Fruit fly (Drosophila melanogaster) whole organism, pupa: ENCODE results near the gene rtp.

ENCODE experiments used
- CG10348 ChIP-seq: fragments of 200-800 bp; sonication (Bioruptor generic); IDR thresholded peaks from 2 replicates; pipeline ENCODE4 v1.3.6; 2022; ENCODE audit warnings: missing biosample characterization, missing genetic modification characterization
- CG12605 ChIP-seq: fragments of 200-800 bp; sonication (Bioruptor generic); IDR thresholded peaks from 2 replicates; pipeline ENCODE4 v1.3.6; 2022; ENCODE audit warnings: missing biosample characterization, missing genetic modification characterization
- CG13204 ChIP-seq: fragments of 200-800 bp; sonication (Bioruptor generic); optimal IDR thresholded peaks from 2 replicates; lab custom pipeline; 2018; ENCODE audit warnings: missing biosample characterization, mild to moderate bottlenecking, missing genetic modification characterization, moderate library complexity
- CG14655 ChIP-seq: fragments of 200-800 bp; sonication (Bioruptor generic); optimal IDR thresholded peaks from 3 replicates; lab custom pipeline; 2017; ENCODE audit warnings: mild to moderate bottlenecking, missing biosample characterization, missing genetic modification reagents, missing genetic modification characterization
- CG15710 ChIP-seq: fragments of 200-800 bp; sonication (Bioruptor generic); optimal IDR thresholded peaks from 2 replicates; lab custom pipeline; 2018; ENCODE audit warnings: missing biosample characterization, mild to moderate bottlenecking, missing genetic modification characterization, moderate library complexity
- CG17806 ChIP-seq: fragments of 200-800 bp; sonication (Bioruptor generic); optimal IDR thresholded peaks from 2 replicates; lab custom pipeline; 2018; ENCODE audit warnings: missing biosample characterization, mild to moderate bottlenecking, missing genetic modification characterization, moderate library complexity
- CG32121 ChIP-seq: fragments of 200-800 bp; sonication (Bioruptor generic); IDR thresholded peaks from 2 replicates; pipeline ENCODE4 v1.3.6; 2022; ENCODE audit warnings: missing biosample characterization, missing genetic modification characterization
- CG34367 ChIP-seq: fragments of 200-800 bp; sonication (Bioruptor generic); optimal IDR thresholded peaks from 2 replicates; lab custom pipeline; 2018; ENCODE audit warnings: missing biosample characterization, mild to moderate bottlenecking, missing genetic modification characterization
- CG4496 ChIP-seq: fragments of 200-800 bp; sonication (Bioruptor generic); IDR thresholded peaks from 3 replicates; pipeline ENCODE4 v1.3.6; 2022; ENCODE audit warnings: missing biosample characterization, missing genetic modification characterization
- CG8159 ChIP-seq: fragments of 200-800 bp; sonication (Bioruptor generic); optimal IDR thresholded peaks from 3 replicates; lab custom pipeline; 2018; ENCODE audit warnings: missing biosample characterization, mild to moderate bottlenecking, missing genetic modification characterization, moderate library complexity
- CG8301 ChIP-seq: fragments of 200-800 bp; sonication (Bioruptor generic); optimal IDR thresholded peaks from 2 replicates; lab custom pipeline; 2018; ENCODE audit warnings: missing biosample characterization, mild to moderate bottlenecking, missing genetic modification characterization
- CG9948 ChIP-seq: fragments of 200-800 bp; sonication (Bioruptor generic); optimal IDR thresholded peaks from 2 replicates; lab custom pipeline; 2018; ENCODE audit warnings: missing biosample characterization, mild to moderate bottlenecking, missing genetic modification characterization, moderate library complexity
- D1 ChIP-seq: fragments of 200-800 bp; sonication (Bioruptor generic); optimal IDR thresholded peaks from 2 replicates; lab custom pipeline; 2018; ENCODE audit warnings: missing biosample characterization, mild to moderate bottlenecking, missing genetic modification characterization, moderate library complexity
- EcR ChIP-seq: fragments of 200-800 bp; sonication (Bioruptor generic); optimal IDR thresholded peaks from 3 replicates; lab custom pipeline; 2019; ENCODE audit warnings: missing biosample characterization, missing genetic modification characterization, mild to moderate bottlenecking, moderate library complexity, missing genetic modification reagents
- Ets98B ChIP-seq: fragments of 200-800 bp; sonication (Bioruptor generic); IDR thresholded peaks from 2 replicates; pipeline ENCODE4 v1.3.6; 2022; ENCODE audit warnings: missing biosample characterization, missing genetic modification characterization
- Pif1A ChIP-seq: fragments of 200-800 bp; sonication (Bioruptor generic); optimal IDR thresholded peaks from 3 replicates; lab custom pipeline; 2016; ENCODE audit warnings: missing biosample characterization, missing genetic modification characterization
- Pif1B ChIP-seq: fragments of 200-800 bp; sonication (Bioruptor generic); optimal IDR thresholded peaks from 3 replicates; lab custom pipeline; 2016; ENCODE audit warnings: missing biosample characterization, missing genetic modification characterization
- Snoo ChIP-seq: fragments of 200-800 bp; sonication (Bioruptor generic); optimal IDR thresholded peaks from 3 replicates; lab custom pipeline; 2017; ENCODE audit warnings: missing biosample characterization, mild to moderate bottlenecking, missing genetic modification characterization, inconsistent platforms
- fd96Ca ChIP-seq: fragments of 200-800 bp; sonication (Bioruptor generic); IDR thresholded peaks from 3 replicates; pipeline ENCODE4 v1.3.6; 2022; ENCODE audit warnings: missing biosample characterization, missing genetic modification characterization
- gl ChIP-seq: fragments of 200-800 bp; sonication (Bioruptor generic); optimal IDR thresholded peaks from 2 replicates; lab custom pipeline; 2018; ENCODE audit warnings: missing biosample characterization, mild to moderate bottlenecking, missing genetic modification characterization
- rn ChIP-seq: fragments of 200-800 bp; sonication (Bioruptor generic); IDR thresholded peaks from 2 replicates; pipeline ENCODE4 v1.3.6; 2022; ENCODE audit warnings: missing biosample characterization, missing genetic modification characterization

rtp gene

DNA sequence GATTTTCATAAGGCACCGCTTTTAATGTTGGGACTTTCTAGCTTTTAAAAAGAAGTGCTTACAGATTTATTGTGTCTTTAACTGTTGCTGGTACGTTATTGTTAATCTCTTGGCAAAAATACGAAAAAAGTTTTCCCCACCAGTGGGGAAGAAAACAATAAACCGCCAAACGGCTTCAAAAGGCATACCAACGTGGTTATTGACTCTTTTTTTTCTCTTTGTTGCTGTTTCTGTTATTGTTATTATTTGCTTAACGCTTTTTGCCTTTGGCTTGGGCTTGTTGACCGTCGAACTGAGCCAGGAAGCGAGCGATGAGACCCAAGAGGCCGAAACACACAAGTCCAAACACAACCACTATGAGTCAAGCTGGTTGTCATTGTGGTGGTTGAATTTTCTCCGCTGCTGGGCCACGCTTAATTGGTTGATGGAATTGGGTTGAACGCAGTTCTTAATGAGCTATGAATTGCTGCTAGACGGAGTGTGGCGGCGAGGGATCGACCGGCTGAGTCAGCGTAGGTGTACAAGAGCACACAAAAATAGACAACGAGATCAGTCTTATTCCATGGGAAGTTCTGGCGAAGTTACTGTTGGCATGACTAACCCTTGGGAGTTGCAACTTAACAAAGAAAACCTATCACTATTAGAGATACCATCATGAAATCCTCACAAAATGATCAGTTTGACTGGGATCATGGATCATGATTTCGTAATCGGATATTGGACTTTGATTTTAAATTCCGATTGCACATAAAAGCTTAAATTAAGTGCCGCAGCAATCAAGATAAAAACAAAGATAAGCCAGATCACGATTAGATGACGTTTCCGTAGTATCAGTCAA lies 29.6 kb downstream of the rtp start:
- TF ChIP-seq EcR (GFP tag; lab: Kevin White, UChicago) (peak; percentile 11), CG17806 (no peak)

DNA sequence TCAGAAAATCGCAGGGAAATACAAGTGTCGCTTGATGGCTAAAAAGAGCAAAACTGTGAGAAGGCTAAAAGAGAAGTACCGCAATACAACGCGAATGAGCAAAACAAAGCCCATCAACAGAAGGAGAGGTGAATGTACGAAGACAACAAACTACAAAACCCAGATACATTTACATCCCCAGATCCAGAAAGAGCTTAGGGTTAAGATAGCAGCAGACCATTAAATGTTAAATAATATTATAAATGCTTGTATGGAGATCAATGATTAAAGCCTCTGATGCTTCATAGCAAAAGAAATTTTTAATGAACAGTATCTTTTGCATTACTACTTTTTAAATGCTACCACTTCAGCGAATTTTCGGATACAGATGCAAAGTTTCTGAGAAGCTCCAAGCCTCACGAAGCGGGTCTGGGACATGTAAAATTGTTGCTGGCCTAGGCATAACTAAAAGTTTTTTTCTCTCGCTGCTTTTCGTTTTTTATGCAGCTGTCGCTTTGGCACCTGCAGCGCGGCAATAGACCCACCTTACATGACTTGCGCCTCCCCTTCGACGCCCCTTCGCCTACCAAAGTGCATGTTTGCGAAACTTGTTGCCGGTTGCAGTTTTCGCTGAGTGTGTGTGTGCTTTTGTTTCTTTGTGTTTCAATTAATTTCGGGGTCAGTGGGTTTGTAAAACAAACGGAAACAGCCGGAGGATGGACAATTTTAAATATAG lies 31.6 kb downstream of the rtp start:
- TF ChIP-seq CG32121 (GFP tag; lab: Robert Waterston, UW) (peak; percentile 25; the same call in 1 of the 2 replicates), CG4496 (GFP tag; lab: Robert Waterston, UW) (peak; percentile 55; the same call in 2 of the 3 replicates), EcR (GFP tag; lab: Kevin White, UChicago) (peak; percentile 83), Ets98B (GFP tag; lab: Robert Waterston, UW) (peak; percentile 36; the same call in 1 of the 2 replicates), CG10348 (GFP tag; lab: Robert Waterston, UW) (no peak), gl (tag; lab: Kevin White, UChicago) (no peak)

DNA sequence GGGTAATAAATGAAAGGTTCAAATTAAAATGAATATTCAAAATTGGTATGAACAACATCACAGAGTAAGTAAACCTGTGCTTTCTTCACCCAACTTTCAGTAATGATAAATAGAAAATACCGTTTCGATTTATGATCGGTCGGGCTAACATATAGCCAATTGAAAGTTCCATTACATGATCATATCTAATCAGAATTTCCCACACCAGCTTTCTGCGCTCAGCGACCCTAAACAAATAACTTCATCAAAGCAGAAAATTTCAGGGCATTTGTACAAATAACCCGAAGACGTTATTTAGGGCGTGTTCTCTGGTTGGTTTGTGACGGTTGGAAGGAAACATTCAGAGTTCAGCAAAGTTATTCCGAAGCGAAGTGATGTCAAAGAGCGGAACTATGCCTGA lies 33.3 kb downstream of the rtp start:
- TF ChIP-seq CG12605 (GFP tag; lab: Robert Waterston, UW) (no peak), gl (tag; lab: Kevin White, UChicago) (no peak), rn (GFP tag; lab: Robert Waterston, UW) (no peak)

DNA sequence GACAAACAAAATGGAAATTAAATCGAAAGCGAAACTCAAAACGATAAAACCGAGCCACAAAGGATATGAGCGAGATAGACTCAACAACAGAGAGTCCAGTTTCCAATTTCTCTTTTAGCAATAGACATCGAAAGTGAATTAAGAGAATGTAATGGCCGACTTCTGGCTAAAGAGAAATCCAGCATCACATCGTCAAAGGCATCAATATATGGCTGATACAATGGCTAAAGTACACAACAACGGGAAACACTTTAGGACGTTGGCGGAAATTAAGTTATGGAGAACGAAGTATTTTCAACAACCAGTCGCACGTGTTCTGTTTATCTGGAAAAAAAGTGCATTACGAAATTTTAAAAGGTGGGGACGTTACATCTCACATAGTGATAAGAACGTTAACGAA lies 37.5 kb downstream of the rtp start:
- TF ChIP-seq CG17806 (no peak), CG34367 (tag; lab: Kevin White, UChicago) (no peak), CG13204 (GFP tag; lab: Kevin White, UChicago) (no peak), CG32121 (GFP tag; lab: Robert Waterston, UW) (no peak), CG10348 (GFP tag; lab: Robert Waterston, UW) (no peak), fd96Ca (no peak), CG8301 (tag; lab: Kevin White, UChicago) (no peak), Snoo (no peak), CG9948 (tag; lab: Kevin White, UChicago) (no peak), Pif1B (GFP tag; lab: Kevin White, UChicago) (no peak), rn (GFP tag; lab: Robert Waterston, UW) (no peak), CG14655 (no peak), CG4496 (GFP tag; lab: Robert Waterston, UW) (no peak), EcR (GFP tag; lab: Kevin White, UChicago) (no peak), Ets98B (GFP tag; lab: Robert Waterston, UW) (no peak), CG8159 (tag; lab: Kevin White, UChicago) (no peak), Pif1A (GFP tag; lab: Kevin White, UChicago) (no peak), D1 (tag; lab: Kevin White, UChicago) (no peak), CG12605 (GFP tag; lab: Robert Waterston, UW) (no peak)

DNA sequence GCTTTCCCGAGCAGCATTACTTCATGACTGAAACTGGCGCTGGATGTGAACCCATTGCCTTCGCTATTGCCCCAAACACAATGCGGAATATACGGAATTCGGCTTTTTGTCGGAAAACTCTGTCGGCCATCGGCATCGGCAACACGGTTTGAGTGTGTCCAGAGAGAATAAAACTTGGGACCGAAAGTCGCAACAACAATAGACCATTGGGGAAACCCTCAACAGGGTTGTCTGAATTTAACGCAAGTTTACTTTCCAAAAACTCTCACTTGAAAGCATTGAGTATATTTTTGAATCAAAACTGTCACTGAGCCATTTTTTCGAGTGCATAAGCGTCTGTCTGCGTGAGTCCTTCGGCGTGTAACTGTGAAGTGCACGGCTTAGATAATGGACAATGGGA lies 38.8 kb downstream of the rtp start:
- TF ChIP-seq CG32121 (GFP tag; lab: Robert Waterston, UW) (peak; percentile 27; the same call in 1 of the 2 replicates), CG8159 (tag; lab: Kevin White, UChicago) (no peak), Ets98B (GFP tag; lab: Robert Waterston, UW) (no peak), CG10348 (GFP tag; lab: Robert Waterston, UW) (no peak), gl (tag; lab: Kevin White, UChicago) (no peak), CG17806 (peak; percentile 23), EcR (GFP tag; lab: Kevin White, UChicago) (no peak), rn (GFP tag; lab: Robert Waterston, UW) (no peak), D1 (tag; lab: Kevin White, UChicago) (no peak), Pif1A (GFP tag; lab: Kevin White, UChicago) (peak; percentile 59), CG8301 (tag; lab: Kevin White, UChicago) (peak; percentile 21), CG34367 (tag; lab: Kevin White, UChicago) (no peak), Snoo (peak; percentile 4), CG14655 (no peak), Pif1B (GFP tag; lab: Kevin White, UChicago) (no peak), CG12605 (GFP tag; lab: Robert Waterston, UW) (peak; percentile 53), CG13204 (GFP tag; lab: Kevin White, UChicago) (no peak), CG4496 (GFP tag; lab: Robert Waterston, UW) (peak; percentile 63; the same call in 1 of the 3 replicates), fd96Ca (no peak; the same call in 1 of the 3 replicates), CG15710 (tag; lab: Kevin White, UChicago) (peak; percentile 31), CG9948 (tag; lab: Kevin White, UChicago) (no peak)
- TF ChIP-seq, all 21 proteins: peak for 8

DNA sequence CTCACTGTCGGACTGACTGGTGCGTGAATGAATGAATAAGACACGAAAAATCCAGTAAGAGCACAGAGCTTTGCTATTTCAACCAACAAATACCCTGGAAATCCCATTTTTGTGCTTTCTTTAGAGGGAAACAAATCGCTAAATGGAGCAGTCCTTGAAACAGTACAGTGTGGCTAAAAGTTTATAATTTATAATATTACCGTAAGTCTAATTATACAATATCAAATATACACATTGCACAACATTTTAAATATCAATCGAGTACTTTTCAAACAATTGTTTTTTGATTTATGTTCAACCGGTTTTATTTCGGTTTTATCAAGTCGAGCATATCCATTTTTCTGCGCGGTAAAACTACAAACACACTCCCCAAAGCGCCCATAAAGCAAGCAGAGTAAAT lies 43.8 kb downstream of the rtp start:
- peak; percentile 7 for TF ChIP-seq CG14655
- no peak for TF ChIP-seq CG13204 (GFP tag; lab: Kevin White, UChicago)
- peak; percentile 8 for TF ChIP-seq Pif1A (GFP tag; lab: Kevin White, UChicago)
- TF ChIP-seq Snoo: no peak
- TF ChIP-seq CG8159 (tag; lab: Kevin White, UChicago): peak; percentile 9
